Worm (Caenorhabditis elegans) whole organism, late embryonic: ENCODE results near the gene mrpl-48.

Experiments
- ama-1 ChIP-seq: fragments of 150-350 bp; optimal IDR thresholded peaks from 2 replicates; lab custom pipeline; 2014
- elt-2 ChIP-seq: sonication (generic microtip); optimal IDR thresholded peaks from 2 replicates; lab custom pipeline; 2016; ENCODE audit warnings: missing genetic modification reagents, missing genetic modification characterization, missing compliant biosample characterization
- lim-6 ChIP-seq: sonication (generic microtip); optimal IDR thresholded peaks from 2 replicates; lab custom pipeline; 2016; ENCODE audit warnings: missing genetic modification characterization, missing compliant biosample characterization
- nhr-11 ChIP-seq: fragments of 150-350 bp; optimal IDR thresholded peaks from 2 replicates; lab custom pipeline; 2014; ENCODE audit warnings: missing biosample characterization, missing genetic modification characterization
- pha-4 ChIP-seq: fragments of 150-350 bp; optimal IDR thresholded peaks from 2 replicates; lab custom pipeline; 2018; ENCODE audit warnings: missing biosample characterization, missing genetic modification reagents, missing genetic modification characterization

- TF ChIP-seq elt-2 (tag; lab: Kevin White, UChicago) (no peak), nhr-11 (tag; lab: Kevin White, UChicago) (no peak), pha-4 (tag; lab: Kevin White, UChicago) (no peak), lim-6 (tag; lab: Kevin White, UChicago) (no peak), ama-1 (no peak)
These were observed 7.8 kb downstream of the mrpl-48 start, which contains the start of gene CD4.8 for ce11 chrV:5601263-5601662.
